Fruit fly (Drosophila melanogaster): Measurements from ENCODE around the gene Mhcl.

Gene Mhcl

dm6 chr3R:16049369-16049768 lies 49.2 kb downstream of the Mhcl start, which contains the start of the genes IKKbeta and CG5013 (continued):
- peak; percentile 48 for TF ChIP-seq CG12391 (tag; optimal IDR thresholded peaks at IDR 0.05)
- TF ChIP-seq Gsc (GFP tag; IDR thresholded peaks at IDR 0.05) = no peak
- no peak for TF ChIP-seq CrebB (tag; optimal IDR thresholded peaks at IDR 0.05)
- no peak for TF ChIP-seq B-H2 (GFP tag; optimal IDR thresholded peaks at IDR 0.05)
- TF ChIP-seq CG6254 (GFP tag; optimal IDR thresholded peaks at IDR 0.05) = no peak
- peak; percentile 70 for TF ChIP-seq bbx (GFP tag; IDR thresholded peaks at IDR 0.05; ENCODE audit: partially characterized antibody)
- no peak for TF ChIP-seq z (GFP tag; IDR thresholded peaks at IDR 0.05)
- peak; percentile 14 for TF ChIP-seq pnt (GFP tag; optimal IDR thresholded peaks at IDR 0.05)
- TF ChIP-seq btn (GFP tag; optimal IDR thresholded peaks at IDR 0.05) = peak; percentile 22
- no peak for TF ChIP-seq CG14050 (GFP tag; IDR thresholded peaks at IDR 0.05)
- no peak for TF ChIP-seq CG15011 (GFP tag; optimal IDR thresholded peaks at IDR 0.05)
- no peak for TF ChIP-seq ttk (GFP tag; IDR thresholded peaks at IDR 0.05)
- no peak for TF ChIP-seq Mrtf (GFP tag; IDR thresholded peaks at IDR 0.05)
- TF ChIP-seq ATbp (GFP tag; optimal IDR thresholded peaks at IDR 0.05) = no peak
- 0 out of 2 replicates have a peak, but pooled peaks have one; percentile 41 for TF ChIP-seq NFAT (GFP tag; IDR thresholded peaks at IDR 0.05)
- no peak for TF ChIP-seq Oli (tag; optimal IDR thresholded peaks at IDR 0.05)
- peak; percentile 73 for TF ChIP-seq jumu (GFP tag; optimal IDR thresholded peaks at IDR 0.05)
- TF ChIP-seq CG14014 (GFP tag; IDR thresholded peaks at IDR 0.05) = no peak
- TF ChIP-seq CG11723 (GFP tag; optimal IDR thresholded peaks at IDR 0.05) = no peak
- peak; percentile 33; the same call in 1 of the 2 replicates for TF ChIP-seq HLH3B (GFP tag; IDR thresholded peaks at IDR 0.05)
- no peak; the same call in 1 of the 2 replicates for TF ChIP-seq esg (GFP tag; conservative IDR thresholded peaks at IDR 0.05)
- TF ChIP-seq row (GFP tag; IDR thresholded peaks at IDR 0.05) = peak; percentile 92
- peak; percentile 40; the same call in 1 of the 2 replicates for TF ChIP-seq sisA (GFP tag; IDR thresholded peaks at IDR 0.05)
- TF ChIP-seq salm (tag; optimal IDR thresholded peaks at IDR 0.05) = no peak
- TF ChIP-seq gt (GFP tag; IDR thresholded peaks at IDR 0.05) = no peak
- TF ChIP-seq CG4424 (GFP tag; optimal IDR thresholded peaks at IDR 0.05) = peak; percentile 45
- no peak for TF ChIP-seq Hr78 (GFP tag; optimal IDR thresholded peaks at IDR 0.05)
- TF ChIP-seq CG1647 (GFP tag; optimal IDR thresholded peaks at IDR 0.05) = no peak
- TF ChIP-seq Neu2 (GFP tag; optimal IDR thresholded peaks at IDR 0.05; ENCODE audit: borderline replicate concordance) = no peak
- TF ChIP-seq CG15479 (GFP tag; optimal IDR thresholded peaks at IDR 0.05) = no peak
- peak; percentile 76 for TF ChIP-seq shn (GFP tag; optimal IDR thresholded peaks at IDR 0.05)
- peak; percentile 68; the same call in 1 of the 3 replicates for TF ChIP-seq Dbx (GFP tag; IDR thresholded peaks at IDR 0.05)
- TF ChIP-seq chinmo (GFP tag; IDR thresholded peaks at IDR 0.05; ENCODE audit: partially characterized antibody) = 0 out of 4 replicates have a peak, but pooled peaks have one; percentile 37
- no peak for TF ChIP-seq tup (GFP tag; optimal IDR thresholded peaks at IDR 0.05)
- TF ChIP-seq ind (GFP tag; optimal IDR thresholded peaks at IDR 0.05) = peak; percentile 49
- no peak for TF ChIP-seq tio (GFP tag; optimal IDR thresholded peaks at IDR 0.05)
- TF ChIP-seq Mes4 (GFP tag; optimal IDR thresholded peaks at IDR 0.05) = peak; percentile 34
- no peak for TF ChIP-seq da (GFP tag; optimal IDR thresholded peaks at IDR 0.05)
- TF ChIP-seq Tbp (GFP tag; optimal IDR thresholded peaks at IDR 0.05) = no peak
- TF ChIP-seq CG15601 (tag; optimal IDR thresholded peaks at IDR 0.05) = no peak
- TF ChIP-seq tna (GFP tag; IDR thresholded peaks at IDR 0.05; ENCODE audit: partially characterized antibody) = peak; percentile 53
- TF ChIP-seq CG10979 (tag; optimal IDR thresholded peaks at IDR 0.05) = peak; percentile 40
- no peak for TF ChIP-seq CG1024 (GFP tag; IDR thresholded peaks at IDR 0.05)
- TF ChIP-seq Nf-YA (GFP tag; IDR thresholded peaks at IDR 0.05) = no peak
- TF ChIP-seq CG34422 (GFP tag; IDR thresholded peaks at IDR 0.05) = 0 out of 3 replicates have a peak, but pooled peaks have one; percentile 36
- peak; percentile 89 for TF ChIP-seq sens (GFP tag)
- TF ChIP-seq HLHmδ (GFP tag; optimal IDR thresholded peaks at IDR 0.05) = no peak
- TF ChIP-seq MESR4 (GFP tag; optimal IDR thresholded peaks at IDR 0.05) = peak; percentile 22
- peak; percentile 63 for TF ChIP-seq chn (GFP tag; optimal IDR thresholded peaks at IDR 0.05)
- TF ChIP-seq CG31441 (GFP tag; IDR thresholded peaks at IDR 0.05) = peak; percentile 98
- TF ChIP-seq CG13123 (GFP tag; optimal IDR thresholded peaks at IDR 0.05) = no peak
